Fruit fly (Drosophila melanogaster) whole organism, wandering third instar larva: Measurements from ENCODE around the gene TrissinR.

ENCODE experiments used
- CG32264 ChIP-seq: fragments of 200-800 bp; sonication (Bioruptor generic); optimal IDR thresholded peaks from 2 replicates; lab custom pipeline; 2016; ENCODE audit warnings: missing biosample characterization, missing genetic modification characterization
- CrebA ChIP-seq: fragments of 200-800 bp; sonication (Bioruptor generic); optimal IDR thresholded peaks from 2 replicates; lab custom pipeline; 2016; ENCODE audit warnings: missing biosample characterization, mild to moderate bottlenecking, missing genetic modification characterization, borderline replicate concordance
- HLH106 ChIP-seq: fragments of 200-800 bp; optimal IDR thresholded peaks from 3 replicates; lab custom pipeline; 2019; ENCODE audit warnings: missing biosample characterization, mild to moderate bottlenecking, missing genetic modification characterization, moderate library complexity
- Myc ChIP-seq: fragments of >200 bp; optimal IDR thresholded peaks from 2 replicates; lab custom pipeline; 2017
- OdsH ChIP-seq: fragments of 200-800 bp; sonication (Bioruptor generic); optimal IDR thresholded peaks from 2 replicates; lab custom pipeline; 2016; ENCODE audit warnings: missing biosample characterization, mild to moderate bottlenecking, missing genetic modification characterization
- Vsx2 ChIP-seq: fragments of 200-300, 225-300 bp; sonication (Bioruptor generic); optimal IDR thresholded peaks from 2 replicates; lab custom pipeline; 2018; ENCODE audit warnings: missing biosample characterization, missing genetic modification characterization; ENCODE audit not compliant: partially characterized antibody
- dmrt93B ChIP-seq: fragments of 200-800 bp; sonication (Bioruptor generic); optimal IDR thresholded peaks from 2 replicates; lab custom pipeline; 2018; ENCODE audit warnings: missing biosample characterization, mild to moderate bottlenecking, missing genetic modification characterization
- ey ChIP-seq: fragments of 200-800 bp; sonication (Bioruptor generic); optimal IDR thresholded peaks from 2 replicates; lab custom pipeline; 2016; ENCODE audit warnings: missing biosample characterization, missing genetic modification characterization
- h ChIP-seq: fragments of 200-800 bp; sonication (Bioruptor generic); optimal IDR thresholded peaks from 3 replicates; lab custom pipeline; 2016; ENCODE audit warnings: missing biosample characterization, mild to moderate bottlenecking, missing genetic modification characterization
- pan ChIP-seq: fragments of >200 bp; optimal IDR thresholded peaks from 2 replicates; lab custom pipeline; 2017

DNA sequence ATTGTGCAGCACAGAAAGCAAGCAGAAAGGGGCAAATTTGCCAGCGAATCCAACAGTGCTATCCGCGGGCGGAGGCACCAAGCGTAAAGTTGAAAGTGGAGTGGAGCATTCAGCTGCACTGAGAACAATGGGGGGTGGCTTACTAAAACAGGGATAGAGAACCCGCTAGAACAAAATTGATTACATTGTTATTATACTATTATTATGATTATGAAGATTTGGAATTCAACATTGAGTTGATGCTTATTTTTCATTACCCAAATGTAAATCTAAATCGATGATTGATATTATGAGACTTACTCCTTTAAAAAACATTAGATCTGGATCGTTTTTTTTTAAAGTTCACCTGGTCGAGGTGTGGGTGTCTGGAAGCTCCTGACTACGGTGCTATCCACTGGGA lies 77.7 kb downstream of the TrissinR start:
- no peak for TF ChIP-seq OdsH (GFP tag; lab: Kevin White, UChicago)
- TF ChIP-seq Vsx2 (GFP tag; lab: Kevin White, UChicago), result no peak
- no peak for TF ChIP-seq ey
- no peak for TF ChIP-seq CG32264 (GFP tag; lab: Kevin White, UChicago)
- no peak for TF ChIP-seq Myc (lab: Kevin White, UChicago)
- no peak for TF ChIP-seq dmrt93B (GFP tag; lab: Kevin White, UChicago)
- no peak for TF ChIP-seq h (GFP tag; lab: Kevin White, UChicago)
- TF ChIP-seq CrebA (GFP tag; lab: Kevin White, UChicago), result no peak
- TF ChIP-seq HLH106, result no peak
- TF ChIP-seq pan (lab: Kevin White, UChicago), result no peak
